Worm (Caenorhabditis elegans): Measurements from ENCODE around the gene srh-31.

srh-31 gene

DNA sequence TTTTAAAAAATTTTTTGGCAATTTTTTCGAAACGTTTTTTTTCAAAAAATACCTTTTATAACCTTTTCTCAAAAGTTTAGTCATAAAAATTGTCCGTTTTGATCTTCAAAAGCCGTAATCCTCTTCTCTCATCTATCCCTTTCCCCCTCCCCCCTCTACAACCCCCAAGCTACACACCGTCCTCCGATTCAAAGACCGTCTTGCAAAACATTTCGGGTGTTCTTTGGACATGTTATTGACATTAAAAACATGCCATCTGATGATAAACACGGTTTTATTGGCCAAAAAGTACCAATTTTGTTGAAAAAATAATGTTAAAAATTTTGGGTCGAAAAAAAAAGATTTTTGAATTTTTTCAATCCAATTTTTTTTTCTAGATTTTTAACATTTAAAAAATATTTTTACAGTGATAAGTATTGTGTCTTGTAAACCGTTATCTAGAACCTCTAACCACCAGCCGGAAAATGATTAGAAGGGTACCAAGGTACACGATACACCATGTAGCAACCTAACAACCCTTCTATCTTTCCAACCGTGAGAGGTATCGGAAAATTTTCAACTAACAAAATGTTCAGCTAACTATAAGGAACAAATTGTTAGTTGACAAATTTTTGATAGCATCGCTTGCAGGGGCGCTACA lies 16.1 kb downstream of the srh-31 start:
- no peak for TF ChIP-seq W03F9.2 (tag; optimal IDR thresholded peaks at IDR 0.05)
- no peak for TF ChIP-seq him-1 (tag; optimal IDR thresholded peaks at IDR 0.05)
- TF ChIP-seq dao-5 (tag; optimal IDR thresholded peaks at IDR 0.05), result no peak

DNA sequence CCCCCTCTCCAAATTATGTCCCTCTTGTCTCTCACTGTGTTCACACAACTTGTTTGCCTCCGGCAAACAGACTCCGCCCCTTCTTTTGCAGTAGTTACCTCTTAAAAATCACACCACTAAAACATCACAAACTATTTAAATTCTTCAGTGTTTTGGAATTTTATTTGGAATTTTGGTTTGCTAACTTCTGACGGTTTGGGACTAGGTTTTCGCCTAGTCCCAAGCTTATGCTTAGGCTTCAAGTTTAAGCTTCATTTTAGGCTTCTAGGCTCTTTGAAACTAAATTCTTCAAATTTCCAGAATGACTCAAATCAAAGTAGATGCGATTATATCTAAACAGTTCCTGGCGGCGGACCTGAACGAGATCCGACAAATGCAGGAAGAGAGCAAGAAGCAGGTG lies 17.6 kb downstream of the srh-31 start, which contains the start of gene fat-5:
TSS of gene fat-5 (plus strand) at position 301 of the 400 bp plus-strand sequence.
- TF ChIP-seq W03F9.2 (tag; optimal IDR thresholded peaks at IDR 0.05) (no peak), dao-5 (tag; optimal IDR thresholded peaks at IDR 0.05) (no peak), him-1 (tag; optimal IDR thresholded peaks at IDR 0.05) (no peak)

DNA sequence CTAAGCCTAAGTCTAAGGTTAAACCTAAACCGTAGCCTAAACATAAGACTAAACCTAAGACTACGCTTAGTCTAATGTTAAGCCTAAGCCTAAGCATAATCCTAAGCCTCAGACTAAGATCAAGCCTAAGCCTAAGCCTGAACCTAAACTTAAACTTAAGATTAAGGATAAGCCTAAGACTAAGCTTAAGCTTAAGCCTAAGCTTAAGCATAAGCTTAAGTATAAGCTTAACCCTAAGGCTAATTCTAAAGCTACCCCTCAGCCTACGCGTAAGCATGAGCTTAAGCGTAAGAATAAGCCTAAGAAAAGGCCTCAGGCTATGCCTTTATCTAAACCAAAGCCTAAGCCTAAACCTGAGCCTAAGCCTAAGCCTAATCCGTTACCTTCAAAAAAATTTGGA lies 21.2 kb downstream of the srh-31 start:
- no peak for TF ChIP-seq W03F9.2 (tag; optimal IDR thresholded peaks at IDR 0.05)
- TF ChIP-seq him-1 (tag; optimal IDR thresholded peaks at IDR 0.05), result no peak
- no peak for TF ChIP-seq dao-5 (tag; optimal IDR thresholded peaks at IDR 0.05)

DNA sequence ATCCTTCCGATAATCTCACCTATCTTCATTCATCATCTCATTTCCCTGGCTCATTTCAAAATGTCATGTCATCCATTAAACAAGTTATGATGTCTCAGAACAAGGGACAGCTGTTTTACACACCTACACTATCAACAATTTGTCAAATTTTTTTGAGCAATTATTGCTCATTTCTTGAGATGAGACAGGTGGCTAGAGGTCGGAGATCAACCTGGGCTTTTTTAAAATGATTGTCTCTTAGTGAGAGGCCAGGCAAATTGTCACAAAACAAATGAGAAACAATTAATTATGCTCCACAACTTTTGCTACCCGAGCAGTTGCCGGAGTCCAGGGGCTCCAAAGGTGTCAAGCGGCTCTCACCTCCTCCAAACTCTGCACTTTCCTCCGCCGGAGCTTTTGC lies 21.6 kb downstream of the srh-31 start:
- TF ChIP-seq W03F9.2 (tag; optimal IDR thresholded peaks at IDR 0.05) (no peak), him-1 (tag; optimal IDR thresholded peaks at IDR 0.05) (no peak), dao-5 (tag; optimal IDR thresholded peaks at IDR 0.05) (no peak)

DNA sequence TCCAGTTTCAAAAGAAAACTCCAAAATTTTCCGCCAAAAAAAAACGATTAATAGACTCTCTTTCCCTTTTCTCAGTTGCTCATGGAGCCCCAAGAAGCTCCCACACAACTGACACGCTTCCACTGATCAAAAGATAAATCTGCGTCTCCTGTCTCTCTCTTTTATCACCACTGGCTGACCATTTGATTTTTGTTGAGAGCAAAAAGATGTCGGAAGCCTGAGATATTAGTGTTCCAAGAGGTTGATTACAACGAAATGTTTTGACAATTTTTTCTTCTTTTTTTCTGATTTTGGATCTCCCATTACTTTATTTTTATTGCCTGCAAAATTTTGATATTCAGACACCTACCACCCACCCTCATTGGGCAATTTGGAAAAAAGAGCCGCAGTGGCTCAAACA lies 25.4 kb downstream of the srh-31 start, which contains the start of gene twk-42:
TSS of gene twk-42 (minus strand) at position 101 of the 400 bp plus-strand sequence.
- TF ChIP-seq him-1 (tag; optimal IDR thresholded peaks at IDR 0.05) (no peak), W03F9.2 (tag; optimal IDR thresholded peaks at IDR 0.05) (no peak), dao-5 (tag; optimal IDR thresholded peaks at IDR 0.05) (no peak)

DNA sequence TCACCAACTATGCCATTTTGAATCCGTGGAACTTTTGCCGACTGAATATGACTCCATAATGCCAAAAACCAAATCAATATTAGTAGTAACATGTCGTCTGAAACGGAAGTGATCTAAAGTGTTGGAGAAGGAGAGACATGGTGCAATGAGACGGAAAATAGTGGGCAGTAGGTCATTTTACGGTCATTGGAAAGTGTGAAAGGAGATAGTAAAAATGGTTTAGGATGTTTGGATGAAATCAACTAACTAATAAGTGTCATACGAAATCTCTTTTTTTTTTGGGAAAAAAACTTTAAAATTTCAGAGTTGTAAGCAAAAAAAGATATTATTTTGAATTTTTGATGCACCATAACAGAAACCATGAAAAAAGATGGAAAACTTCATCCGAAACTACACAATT lies 32.7 kb downstream of the srh-31 start, which contains the start of gene cutl-4:
TSS of gene cutl-4 (minus strand) at position 101 of the 400 bp plus-strand sequence.
- TF ChIP-seq W03F9.2 (tag; optimal IDR thresholded peaks at IDR 0.05) (no peak), him-1 (tag; optimal IDR thresholded peaks at IDR 0.05) (no peak), dao-5 (tag; optimal IDR thresholded peaks at IDR 0.05) (no peak)

DNA sequence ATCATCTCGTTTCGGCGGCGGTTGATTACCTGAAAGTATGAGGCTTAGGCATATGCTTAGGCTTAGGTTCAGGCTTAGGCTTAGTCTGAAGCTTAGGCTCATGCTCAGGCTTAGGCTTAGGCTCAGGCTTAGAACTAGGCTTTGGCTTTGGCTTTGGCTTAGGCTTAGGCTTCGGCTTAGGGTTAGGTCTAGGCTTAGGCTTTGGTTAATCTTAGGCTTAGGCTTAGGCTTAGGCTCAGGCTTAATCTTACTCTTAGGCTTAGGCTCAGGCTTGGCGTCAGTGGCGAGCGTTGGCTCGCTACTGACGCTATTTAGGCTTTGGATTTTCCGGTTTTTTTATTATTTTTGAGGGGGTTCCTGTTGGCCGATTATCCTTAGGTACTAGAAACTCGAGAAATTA lies 36.7 kb downstream of the srh-31 start:
- TF ChIP-seq W03F9.2 (tag; optimal IDR thresholded peaks at IDR 0.05), result no peak
- TF ChIP-seq him-1 (tag; optimal IDR thresholded peaks at IDR 0.05), result no peak
- no peak for TF ChIP-seq dao-5 (tag; optimal IDR thresholded peaks at IDR 0.05)

DNA sequence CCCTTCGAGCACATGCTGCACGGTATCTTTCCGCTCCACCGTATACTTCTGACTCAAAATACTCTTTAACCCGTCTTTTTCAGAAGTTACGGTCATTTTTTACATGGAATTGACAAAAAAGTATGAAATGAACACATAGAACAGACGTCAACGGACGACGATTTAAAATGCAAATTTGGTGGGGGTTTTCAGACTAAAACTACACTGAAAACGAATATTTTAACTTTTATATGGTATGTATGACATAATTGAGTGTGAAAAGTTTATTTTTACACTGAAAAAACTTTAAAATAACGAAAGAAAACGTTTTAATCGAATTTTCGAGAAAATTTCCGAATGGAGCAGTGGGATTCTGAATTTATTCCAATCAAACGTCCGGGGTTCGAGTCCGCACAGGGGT lies 39.8 kb downstream of the srh-31 start, which contains the start of gene twk-36:
TSS of gene twk-36 (minus strand) at position 101 of the 400 bp plus-strand sequence.
- TF ChIP-seq dao-5 (tag; optimal IDR thresholded peaks at IDR 0.05) (no peak), him-1 (tag; optimal IDR thresholded peaks at IDR 0.05) (no peak), W03F9.2 (tag; optimal IDR thresholded peaks at IDR 0.05) (no peak)

DNA sequence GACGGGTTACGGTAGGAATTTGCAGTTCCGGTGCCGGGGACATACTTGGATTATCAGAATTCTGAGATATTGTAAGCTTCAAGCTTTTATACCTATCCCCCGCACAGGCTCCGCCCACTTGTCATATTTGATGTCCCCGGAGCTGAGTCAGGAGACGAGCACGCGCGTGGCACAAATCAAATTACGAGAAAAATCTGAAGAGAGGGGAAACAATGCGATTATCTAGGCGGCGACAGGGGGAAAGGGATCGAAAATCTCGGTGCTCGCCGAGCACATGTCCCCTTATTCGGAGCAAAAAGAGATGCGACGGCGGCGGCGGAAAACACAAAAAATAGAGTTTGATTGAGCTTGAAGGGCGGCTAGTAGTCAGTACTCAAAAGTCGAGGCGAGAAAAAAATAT lies 42.1 kb downstream of the srh-31 start, which contains the start of gene R12G8.1:
TSS of gene R12G8.1 (minus strand) at position 63 of the 400 bp plus-strand sequence.
- peak; percentile 8 for TF ChIP-seq him-1 (tag; optimal IDR thresholded peaks at IDR 0.05)
- TF ChIP-seq W03F9.2 (tag; optimal IDR thresholded peaks at IDR 0.05), result no peak

DNA sequence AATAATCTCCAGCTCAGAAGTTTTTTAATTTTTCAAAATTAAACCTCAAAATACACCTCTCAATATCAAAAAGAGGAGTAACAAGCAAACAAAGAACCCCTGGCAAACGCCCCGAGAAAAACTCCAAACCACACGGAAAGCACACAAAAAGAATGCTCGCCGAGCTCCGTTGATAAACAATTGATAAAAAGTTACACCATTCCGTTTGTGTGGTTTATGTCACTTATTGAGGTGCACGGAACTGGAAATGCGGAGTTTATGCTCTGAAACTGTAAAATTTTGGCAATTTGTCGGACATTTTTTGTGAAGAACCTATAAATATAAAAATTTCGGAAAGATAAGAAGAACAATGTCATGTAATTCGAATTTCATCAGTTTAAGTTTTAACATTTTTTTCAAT lies 45.2 kb downstream of the srh-31 start:
- TF ChIP-seq W03F9.2 (tag; optimal IDR thresholded peaks at IDR 0.05) (no peak), him-1 (tag; optimal IDR thresholded peaks at IDR 0.05) (no peak), dao-5 (tag; optimal IDR thresholded peaks at IDR 0.05) (no peak)

DNA sequence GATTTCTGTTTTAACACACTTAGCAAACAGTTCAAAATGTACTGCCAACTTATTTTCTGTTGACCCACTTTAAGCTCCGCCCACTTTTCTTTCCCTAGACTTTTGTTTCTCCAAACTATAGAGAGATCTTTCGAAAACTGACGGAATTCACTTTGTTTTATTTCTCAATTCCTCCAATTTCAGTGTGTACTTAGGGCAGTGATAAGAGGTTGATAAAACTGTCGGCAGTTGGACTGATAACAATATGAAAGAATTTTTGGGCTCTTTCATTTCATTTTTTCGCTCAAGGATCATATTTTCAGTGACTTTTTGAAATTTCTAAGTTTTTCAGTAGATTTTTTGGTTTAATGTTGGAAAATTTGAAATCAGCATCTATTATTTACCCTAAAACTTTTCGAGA lies 47.9 kb downstream of the srh-31 start:
- TF ChIP-seq him-1 (tag; optimal IDR thresholded peaks at IDR 0.05) (no peak), W03F9.2 (tag; optimal IDR thresholded peaks at IDR 0.05) (no peak), dao-5 (tag; optimal IDR thresholded peaks at IDR 0.05) (no peak)

DNA sequence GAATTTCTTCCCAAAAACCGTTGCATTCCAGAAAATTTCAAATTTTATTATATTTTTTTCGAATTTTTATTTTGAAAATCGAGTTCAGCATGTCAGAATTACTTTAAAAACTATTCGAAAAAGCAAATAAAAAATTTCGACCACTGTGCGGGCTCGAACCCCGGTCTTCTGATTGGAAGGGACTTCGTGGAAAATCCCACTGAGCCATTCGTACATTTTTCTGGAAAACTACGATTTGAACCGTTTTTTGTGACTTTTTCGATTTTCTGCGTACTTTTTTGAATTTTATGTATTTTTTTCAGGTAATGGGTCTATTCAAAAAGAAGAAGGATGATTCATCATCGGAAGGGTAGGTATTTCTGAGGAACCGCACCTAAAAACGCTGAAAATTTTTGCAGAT lies 48.5 kb downstream of the srh-31 start, which contains the start of gene pgp-9:
TSS of gene pgp-9 (plus strand) at position 301 of the 400 bp plus-strand sequence.
- no peak for TF ChIP-seq him-1 (tag; optimal IDR thresholded peaks at IDR 0.05)
- TF ChIP-seq W03F9.2 (tag; optimal IDR thresholded peaks at IDR 0.05), result no peak
- TF ChIP-seq dao-5 (tag; optimal IDR thresholded peaks at IDR 0.05), result no peak

All from whole organism, L4/young adult.